Fruit fly (Drosophila melanogaster) Kc167 (cell line): Measurements from ENCODE around the gene CG31954.

ENCODE experiments used
- Myc ChIP-seq: fragments of >200 bp; optimal IDR thresholded peaks from 2 replicates; lab custom pipeline; 2017; ENCODE audit warnings: missing external identifiers
- Sin3A ChIP-seq: fragments of >200 bp; optimal IDR thresholded peaks from 2 replicates; lab custom pipeline; 2018; ENCODE audit warnings: missing external identifiers
- insv ChIP-seq: fragments of >200 bp; optimal IDR thresholded peaks from 3 replicates; lab custom pipeline; 2018; ENCODE audit warnings: missing external identifiers
- psq ChIP-seq: fragments of >200 bp; optimal IDR thresholded peaks from 2 replicates; lab custom pipeline; 2017; ENCODE audit warnings: missing external identifiers
- ttk ChIP-seq: sonication (Bioruptor generic); optimal IDR thresholded peaks from 2 replicates; lab custom pipeline; 2017; ENCODE audit warnings: missing external identifiers

- TF ChIP-seq Sin3A (lab: Kevin White, UChicago): no peak
- TF ChIP-seq psq (lab: Kevin White, UChicago): no peak
- no peak for TF ChIP-seq insv
- no peak for TF ChIP-seq ttk (lab: Kevin White, UChicago)
- TF ChIP-seq Myc: no peak
These were observed 48.4 kb upstream of the CG31954 start for dm6 chr2L:3558299-3558698.
